Worm (Caenorhabditis elegans) whole organism, L4/young adult: ENCODE data around the gene chtb-3.

Experiments
- W03F9.2 ChIP-seq: fragments of 150-350 bp; optimal IDR thresholded peaks from 2 replicates; lab custom pipeline; 2014; ENCODE audit warnings: missing biosample characterization, missing genetic modification characterization
- him-1 ChIP-seq: sonication (generic microtip); optimal IDR thresholded peaks from 2 replicates; lab custom pipeline; 2016; ENCODE audit warnings: missing genotype, missing genetic modification reagents, missing genetic modification characterization, missing compliant biosample characterization

DNA sequence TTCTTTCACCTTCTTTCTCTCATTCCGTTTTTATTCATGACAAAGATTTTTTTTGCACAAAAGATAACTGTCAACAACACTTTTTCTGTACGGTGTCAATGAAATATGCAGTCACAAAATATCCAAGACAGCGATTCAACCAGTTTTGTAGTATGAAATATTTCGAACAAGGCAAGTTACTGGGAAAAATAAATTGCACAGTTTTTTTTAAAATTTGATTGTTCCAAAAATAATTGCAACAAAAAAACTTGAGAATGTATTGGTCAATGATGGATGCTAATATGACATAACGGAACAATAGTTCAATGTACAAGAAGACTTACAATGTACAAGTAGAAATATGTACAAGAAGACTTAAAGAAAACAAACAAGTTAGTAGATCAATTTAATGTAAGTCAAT lies 26.3 kb upstream of the chtb-3 start:
- TF ChIP-seq W03F9.2 (tag; lab: Kevin White, UChicago) (no peak), him-1 (tag; lab: Kevin White, UChicago) (no peak)
